Worm (Caenorhabditis elegans) whole organism, L1 larva: Measurements from ENCODE around the gene famh-161.

Experiments
- C04F5.9 ChIP-seq: sonication (generic microtip); optimal IDR thresholded peaks from 2 replicates; lab custom pipeline; 2016; ENCODE audit warnings: missing genetic modification characterization, missing compliant biosample characterization
- C16A3.4 ChIP-seq: fragments of 150-350 bp; optimal IDR thresholded peaks from 2 replicates; lab custom pipeline; 2014; ENCODE audit warnings: missing biosample characterization, missing genetic modification characterization
- C34B4.2 ChIP-seq: sonication (generic microtip); optimal IDR thresholded peaks from 2 replicates; lab custom pipeline; 2017; ENCODE audit warnings: mild to moderate bottlenecking, missing genetic modification characterization, missing compliant biosample characterization
- F16B12.6 ChIP-seq: fragments of 150-350 bp; optimal IDR thresholded peaks from 2 replicates; lab custom pipeline; 2014; ENCODE audit warnings: missing biosample characterization, missing genetic modification characterization
- aly-2 ChIP-seq: fragments of 150-350 bp; optimal IDR thresholded peaks from 2 replicates; lab custom pipeline; 2014; ENCODE audit warnings: missing biosample characterization, missing genetic modification characterization
- blmp-1 ChIP-seq: fragments of 150-350 bp; optimal IDR thresholded peaks from 2 replicates; lab custom pipeline; 2014; ENCODE audit warnings: missing biosample characterization, missing genetic modification characterization
- ceh-82 ChIP-seq, 3 experiments: fragments of 150-350 bp in 1 of 3; sonication (generic microtip) in 2 of 3; optimal IDR thresholded peaks; 2 replicates each; lab custom pipeline; 2014 to 2017; ENCODE audit warnings: missing biosample characterization in 3 of 3, missing genetic modification characterization in 3 of 3
- ceh-90 ChIP-seq: sonication (generic microtip); optimal IDR thresholded peaks from 2 replicates; lab custom pipeline; 2016; ENCODE audit warnings: missing genetic modification characterization, missing compliant biosample characterization
- ces-1 ChIP-seq: fragments of 150-350 bp; optimal IDR thresholded peaks from 2 replicates; lab custom pipeline; 2014; ENCODE audit warnings: missing biosample characterization, missing genetic modification reagents, missing genetic modification characterization
- dpl-1 ChIP-seq, 3 experiments: fragments of 150-350 bp in 2 of 3; sonication (generic microtip) in 1 of 3; optimal IDR thresholded peaks; 2 replicates each; lab custom pipeline; 2014 to 2017; ENCODE audit warnings: missing biosample characterization in 3 of 3, missing genetic modification characterization in 3 of 3, missing genetic modification reagents in 3 of 3
- efl-1 ChIP-seq, 4 experiments: fragments of 150-350 bp; optimal IDR thresholded peaks in 3 of 4; peaks in 1 of 4; 1 replicate in 1 of 4; 2 replicates in 3 of 4; lab custom pipeline; 2014; ENCODE audit warnings: missing biosample characterization in 2 of 4, missing genetic modification characterization in 2 of 4, missing genetic modification reagents in 2 of 4
- efl-3 ChIP-seq: fragments of 200-800 bp; sonication (Bioruptor generic); optimal IDR thresholded peaks from 2 replicates; lab custom pipeline; 2018; ENCODE audit warnings: mild to moderate bottlenecking, missing genetic modification characterization, missing compliant biosample characterization
- egl-27 ChIP-seq, 2 experiments: fragments of 150-350 bp in 1 of 2; sonication (generic microtip); optimal IDR thresholded peaks; 3 replicates each; lab custom pipeline; 2017 to 2018; ENCODE audit warnings: missing biosample characterization in 2 of 2, missing genetic modification characterization in 2 of 2, missing genetic modification reagents in 2 of 2
- elt-2 ChIP-seq: sonication (generic microtip); optimal IDR thresholded peaks from 2 replicates; lab custom pipeline; 2016; ENCODE audit warnings: missing genetic modification characterization, mild to moderate bottlenecking, inconsistent platforms, missing compliant biosample characterization, missing genetic modification reagents
- elt-3 ChIP-seq, 6 experiments: fragments of 150-350 bp in 1 of 6; sonication (generic microtip); optimal IDR thresholded peaks; 2 replicates each; lab custom pipeline; 2017 to 2018; ENCODE audit warnings: missing biosample characterization in 6 of 6, missing genetic modification characterization in 6 of 6, inconsistent platforms in 1 of 6
- fkh-10 ChIP-seq: sonication (generic microtip); optimal IDR thresholded peaks from 2 replicates; lab custom pipeline; 2017; ENCODE audit warnings: missing biosample characterization, missing genetic modification reagents, missing genetic modification characterization
- fkh-8 ChIP-seq: sonication (generic microtip); optimal IDR thresholded peaks from 2 replicates; lab custom pipeline; 2016; ENCODE audit warnings: mild to moderate bottlenecking, missing genetic modification characterization, missing compliant biosample characterization
- grh-1 ChIP-seq: fragments of 200-800 bp; sonication (Bioruptor generic); IDR thresholded peaks from 2 replicates; pipeline ENCODE4 v1.3.6; 2022; ENCODE audit warnings: missing genetic modification reagents, missing genetic modification characterization, missing compliant biosample characterization
- hlh-4 ChIP-seq: sonication (generic microtip); optimal IDR thresholded peaks from 2 replicates; lab custom pipeline; 2016; ENCODE audit warnings: mild to moderate bottlenecking, missing genetic modification characterization, missing compliant biosample characterization
- irx-1 ChIP-seq: sonication (generic microtip); optimal IDR thresholded peaks from 2 replicates; lab custom pipeline; 2016; ENCODE audit warnings: missing genetic modification characterization, missing compliant biosample characterization
- isw-1 ChIP-seq: fragments of 200-800 bp; sonication (Bioruptor generic); IDR thresholded peaks from 2 replicates; pipeline ENCODE4 v1.3.6; 2022; ENCODE audit warnings: missing genetic modification characterization, missing compliant biosample characterization
- jun-1 ChIP-seq: fragments of 150-350 bp; optimal IDR thresholded peaks from 2 replicates; lab custom pipeline; 2014; ENCODE audit warnings: missing biosample characterization, missing genetic modification reagents, missing genetic modification characterization
- lin-14 ChIP-seq: fragments of 200-800 bp; sonication (Bioruptor generic); optimal IDR thresholded peaks from 2 replicates; lab custom pipeline; 2018; ENCODE audit warnings: mild to moderate bottlenecking, missing genetic modification characterization, moderate library complexity, missing compliant biosample characterization
- lin-35 ChIP-seq, 2 experiments: fragments of 150-350 bp; optimal IDR thresholded peaks; 2 replicates each; lab custom pipeline; 2014; ENCODE audit warnings: missing biosample characterization in 2 of 2, missing genetic modification characterization in 2 of 2, missing genetic modification reagents in 2 of 2
- lin-39 ChIP-seq: fragments of 150-350 bp; optimal IDR thresholded peaks from 2 replicates; lab custom pipeline; 2014; ENCODE audit warnings: missing biosample characterization, missing genetic modification reagents, missing genetic modification characterization
- lir-3 ChIP-seq: sonication (generic microtip); optimal IDR thresholded peaks from 2 replicates; lab custom pipeline; 2016; ENCODE audit warnings: mild to moderate bottlenecking, missing genetic modification characterization, moderate library complexity, missing compliant biosample characterization; ENCODE audit not compliant: poor library complexity
- lsy-2 ChIP-seq, 2 experiments: fragments of 150-350 bp; optimal IDR thresholded peaks; 2 replicates each; lab custom pipeline; 2014; ENCODE audit warnings: missing biosample characterization in 2 of 2, missing genetic modification characterization in 2 of 2
- mab-9 ChIP-seq: fragments of 200-800 bp; sonication (Bioruptor generic); IDR thresholded peaks from 2 replicates; pipeline ENCODE4 v1.3.6; 2022; ENCODE audit warnings: missing genetic modification reagents, missing genetic modification characterization, missing compliant biosample characterization
- mdl-1 ChIP-seq, 2 experiments: fragments of 150-350 bp; optimal IDR thresholded peaks; 2 replicates each; lab custom pipeline; 2014 to 2017; ENCODE audit warnings: missing biosample characterization in 2 of 2, missing genetic modification characterization in 2 of 2, inconsistent platforms in 1 of 2
- mef-2 ChIP-seq: fragments of 150-350 bp; optimal IDR thresholded peaks from 2 replicates; lab custom pipeline; 2014; ENCODE audit warnings: missing biosample characterization, missing genetic modification characterization
- mep-1 ChIP-seq: fragments of 150-350 bp; optimal IDR thresholded peaks from 2 replicates; lab custom pipeline; 2014; ENCODE audit warnings: missing biosample characterization, missing genetic modification characterization
- nhr-11 ChIP-seq: fragments of 150-350 bp; optimal IDR thresholded peaks from 2 replicates; lab custom pipeline; 2014; ENCODE audit warnings: missing biosample characterization, missing genetic modification characterization
- nhr-12 ChIP-seq: sonication (generic microtip); optimal IDR thresholded peaks from 2 replicates; lab custom pipeline; 2017; ENCODE audit warnings: missing biosample characterization, missing genetic modification characterization
- nhr-19 ChIP-seq: fragments of 200-800 bp; sonication (Bioruptor generic); conservative IDR thresholded peaks from 2 replicates; pipeline ENCODE4 v1.3.6; 2022; ENCODE audit warnings: missing genetic modification characterization, missing compliant biosample characterization
- nhr-237 ChIP-seq: fragments of 150-350 bp; optimal IDR thresholded peaks from 2 replicates; lab custom pipeline; 2014; ENCODE audit warnings: missing biosample characterization, missing genetic modification characterization
- nhr-47 ChIP-seq: sonication (generic microtip); optimal IDR thresholded peaks from 2 replicates; lab custom pipeline; 2016; ENCODE audit warnings: mild to moderate bottlenecking, missing genetic modification characterization, moderate library complexity, missing compliant biosample characterization
- nhr-76 ChIP-seq: sonication (generic microtip); optimal IDR thresholded peaks from 2 replicates; lab custom pipeline; 2017; ENCODE audit warnings: missing biosample characterization, missing genetic modification characterization
- nhr-84 ChIP-seq: sonication (generic microtip); optimal IDR thresholded peaks from 2 replicates; lab custom pipeline; 2017; ENCODE audit warnings: missing biosample characterization, missing genetic modification characterization
- nhr-85 ChIP-seq: sonication (generic microtip); peaks from one replicate; lab custom pipeline; 2016; ENCODE audit warnings: missing genetic modification characterization, inconsistent platforms, missing compliant biosample characterization
- nhr-90 ChIP-seq: sonication (generic microtip); optimal IDR thresholded peaks from 2 replicates; lab custom pipeline; 2016; ENCODE audit warnings: mild to moderate bottlenecking, missing genetic modification characterization, missing compliant biosample characterization; ENCODE audit not compliant: poor library complexity
- pag-3 ChIP-seq: sonication (generic microtip); optimal IDR thresholded peaks from 2 replicates; lab custom pipeline; 2017; ENCODE audit warnings: missing genetic modification characterization, mild to moderate bottlenecking, missing compliant biosample characterization, antibody characterized with exemption, borderline replicate concordance; ENCODE audit not compliant: insufficient read depth
- pax-3 ChIP-seq: fragments of 200-800 bp; sonication (Bioruptor generic); optimal IDR thresholded peaks from 2 replicates; lab custom pipeline; 2018; ENCODE audit warnings: mild to moderate bottlenecking, missing genetic modification characterization, moderate library complexity, missing compliant biosample characterization
- rnt-1 ChIP-seq: sonication (generic microtip); optimal IDR thresholded peaks from 2 replicates; lab custom pipeline; 2016; ENCODE audit warnings: mild to moderate bottlenecking, missing genetic modification characterization, moderate library complexity, missing compliant biosample characterization
- snpc-4 ChIP-seq: fragments of 150-350 bp; optimal IDR thresholded peaks from 2 replicates; lab custom pipeline; 2014; ENCODE audit warnings: missing biosample characterization, missing genetic modification characterization
- snu-23 ChIP-seq: sonication (generic microtip); optimal IDR thresholded peaks from 2 replicates; lab custom pipeline; 2016; ENCODE audit warnings: missing genetic modification characterization, missing compliant biosample characterization
- swsn-7 ChIP-seq: sonication (generic microtip); optimal IDR thresholded peaks from 2 replicates; lab custom pipeline; 2016; ENCODE audit warnings: missing genetic modification characterization, missing compliant biosample characterization
- unc-30 ChIP-seq: sonication (generic microtip); optimal IDR thresholded peaks from 2 replicates; lab custom pipeline; 2017; ENCODE audit warnings: missing biosample characterization, missing genetic modification characterization
- unc-62 ChIP-seq: fragments of 150-350 bp; optimal IDR thresholded peaks from 2 replicates; lab custom pipeline; 2014; ENCODE audit warnings: missing biosample characterization, missing genetic modification reagents, missing genetic modification characterization
- unc-86 ChIP-seq: sonication (generic microtip); optimal IDR thresholded peaks from 2 replicates; lab custom pipeline; 2016; ENCODE audit warnings: missing genetic modification characterization, missing compliant biosample characterization
- vab-15 ChIP-seq: sonication (generic microtip); optimal IDR thresholded peaks from 2 replicates; lab custom pipeline; 2017; ENCODE audit warnings: missing genotype, mild to moderate bottlenecking, missing genetic modification characterization, missing compliant biosample characterization
- xbp-1 ChIP-seq: sonication (generic microtip); optimal IDR thresholded peaks from 2 replicates; lab custom pipeline; 2016; ENCODE audit warnings: missing genetic modification characterization, missing compliant biosample characterization
- zip-4 ChIP-seq: fragments of 200-800 bp; sonication (Bioruptor generic); optimal IDR thresholded peaks from 2 replicates; lab custom pipeline; 2018; ENCODE audit warnings: mild to moderate bottlenecking, missing genetic modification characterization, moderate library complexity, missing compliant biosample characterization
- ztf-11 ChIP-seq, 2 experiments: sonication (generic microtip); optimal IDR thresholded peaks; 2 replicates each; lab custom pipeline; 2016 to 2017; ENCODE audit warnings: missing genetic modification characterization in 2 of 2, missing biosample characterization in 1 of 2, missing compliant biosample characterization in 1 of 2

Gene famh-161

DNA sequence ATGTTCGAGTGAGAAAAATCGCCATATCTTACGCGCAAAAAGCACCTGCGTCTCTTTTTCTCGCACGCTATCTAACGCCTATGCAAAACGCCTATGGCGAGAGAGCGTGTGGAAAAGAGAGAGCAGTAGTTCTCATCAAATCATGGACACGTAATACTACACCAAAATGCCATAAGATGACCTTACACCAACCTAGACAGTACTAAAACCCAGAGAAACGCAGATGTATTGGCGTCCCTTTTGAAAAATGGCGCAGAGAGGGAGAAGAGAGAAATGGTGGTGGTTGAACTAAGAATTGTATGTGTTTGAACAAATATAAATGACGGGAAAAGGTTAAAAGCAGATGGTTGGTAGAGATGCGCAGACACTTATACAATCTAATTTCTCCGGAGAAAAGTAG, 5.1 kb upstream of the famh-161 start, which contains the start of gene Y38H6C.16:
Gene Y38H6C.16 (minus strand): TSS at position 293 of the 400 bp plus-strand sequence.
- no peak for TF ChIP-seq nhr-76 (tag; lab: Kevin White, UChicago)
- no peak for TF ChIP-seq pax-3 (tag; lab: Kevin White, UChicago)
- no peak for TF ChIP-seq nhr-11 (tag; lab: Kevin White, UChicago)
- no peak for TF ChIP-seq mab-9
- no peak for TF ChIP-seq pag-3 (tag; lab: Kevin White, UChicago)
- TF ChIP-seq nhr-19 = no peak
- TF ChIP-seq mef-2 (tag; lab: Kevin White, UChicago) = no peak
- TF ChIP-seq lin-14 (GFP tag; lab: Kevin White, UChicago) = no peak
- TF ChIP-seq nhr-84 (tag; lab: Kevin White, UChicago) = no peak
- no peak for TF ChIP-seq fkh-8 (tag; lab: Kevin White, UChicago)
- no peak for TF ChIP-seq snpc-4 (tag; lab: Kevin White, UChicago)
- TF ChIP-seq xbp-1 = peak; percentile 14
- TF ChIP-seq nhr-85 (tag; lab: Kevin White, UChicago) = peak; percentile 73
- no peak for TF ChIP-seq aly-2 (tag; lab: Kevin White, UChicago)
- no peak for TF ChIP-seq C16A3.4
- no peak for TF ChIP-seq nhr-237 (tag; lab: Kevin White, UChicago)
- TF ChIP-seq rnt-1 (tag; lab: Kevin White, UChicago) = no peak
- TF ChIP-seq ztf-11 (tag; optimal IDR thresholded peaks at IDR 0.05; lab: Kevin White, UChicago) = no peak
- no peak for TF ChIP-seq lin-39 (tag; lab: Kevin White, UChicago)
- no peak for TF ChIP-seq unc-30 (tag; lab: Kevin White, UChicago)
- TF ChIP-seq lir-3 (tag; lab: Kevin White, UChicago) = no peak
- peak in 1 of 2 experiments; percentile 19 for TF ChIP-seq lsy-2 (tag; optimal IDR thresholded peaks at IDR 0.05; lab: Kevin White, UChicago)
- no peak for TF ChIP-seq fkh-10
- peak in 1 of 2 experiments; percentile 20 for TF ChIP-seq lin-35 (GFP tag; optimal IDR thresholded peaks at IDR 0.05; lab: Kevin White, UChicago)
- no peak for TF ChIP-seq ces-1 (GFP tag; lab: Kevin White, UChicago)
- TF ChIP-seq mdl-1 (tag; optimal IDR thresholded peaks at IDR 0.05; lab: Kevin White, UChicago) = no peak
- TF ChIP-seq snu-23 (GFP tag; lab: Kevin White, UChicago) = peak; percentile 21
- TF ChIP-seq nhr-90 (tag; lab: Kevin White, UChicago) = no peak
- no peak for TF ChIP-seq ceh-82 (tag; optimal IDR thresholded peaks at IDR 0.05; lab: Kevin White, UChicago)
- no peak for TF ChIP-seq elt-3 (tag; optimal IDR thresholded peaks at IDR 0.05; lab: Kevin White, UChicago)
- TF ChIP-seq ceh-90 = no peak
- no peak for TF ChIP-seq jun-1
- peak; percentile 67 for TF ChIP-seq blmp-1 (tag; lab: Kevin White, UChicago)
- no peak for TF ChIP-seq elt-2
- TF ChIP-seq irx-1 (tag; lab: Kevin White, UChicago) = no peak
- TF ChIP-seq vab-15 (tag; lab: Kevin White, UChicago) = no peak
- no peak for TF ChIP-seq nhr-12 (tag; lab: Kevin White, UChicago)
- no peak for TF ChIP-seq unc-62 (GFP tag; lab: Kevin White, UChicago)
- no peak for TF ChIP-seq C34B4.2
- no peak for TF ChIP-seq C04F5.9 (tag; lab: Kevin White, UChicago)
- no peak for TF ChIP-seq unc-86 (tag; lab: Kevin White, UChicago)
- peak; percentile 12 to 19 for TF ChIP-seq efl-1 (optimal IDR thresholded peaks at IDR 0.05; lab: Kevin White, UChicago)
- TF ChIP-seq efl-1 (GFP tag; optimal IDR thresholded peaks at IDR 0.05 in 1 of 2; lab: Kevin White, UChicago) = peak in 1 of 2 experiments; percentile 83
- TF ChIP-seq swsn-7 (tag; lab: Kevin White, UChicago) = no peak
- TF ChIP-seq efl-3 (GFP tag; lab: Kevin White, UChicago) = no peak
- peak; percentile 16 for TF ChIP-seq F16B12.6
- TF ChIP-seq isw-1 (GFP tag; lab: Robert Waterston, UW) = no peak
- peak in 1 of 3 experiments; percentile 25 for TF ChIP-seq dpl-1 (GFP tag; optimal IDR thresholded peaks at IDR 0.05; lab: Kevin White, UChicago)
- TF ChIP-seq egl-27 (tag; optimal IDR thresholded peaks at IDR 0.05; lab: Kevin White, UChicago) = no peak
- peak; percentile 13 for TF ChIP-seq nhr-47
- TF ChIP-seq mep-1 (tag; lab: Kevin White, UChicago) = peak; percentile 25
- TF ChIP-seq grh-1 (GFP tag; lab: Robert Waterston, UW) = no peak
- TF ChIP-seq hlh-4 (tag; lab: Kevin White, UChicago) = no peak
- TF ChIP-seq zip-4 (GFP tag; lab: Kevin White, UChicago) = no peak
